Worm (Caenorhabditis elegans) whole organism, young adult: Measurements from ENCODE around the gene T25D3.4.
A peak's percentile ranks its signal among the peaks of the same experiment; 100 is the strongest.

Experiments
- B0035.1 ChIP-seq: sonication (generic microtip); optimal IDR thresholded peaks from 2 replicates; lab custom pipeline; 2016; ENCODE audit warnings: missing genetic modification characterization, mild to moderate bottlenecking, missing compliant biosample characterization, missing genotype, missing genetic modification reagents
- B0336.3 ChIP-seq: fragments of 200-800 bp; sonication (Bioruptor generic); IDR thresholded peaks from 2 replicates; pipeline ENCODE4 v1.3.6; 2022; ENCODE audit warnings: missing genetic modification characterization, missing compliant biosample characterization
- C06A6.2 ChIP-seq: fragments of 200-800 bp; sonication (Bioruptor generic); conservative IDR thresholded peaks from 2 replicates; pipeline ENCODE4 v1.3.6; 2022; ENCODE audit warnings: missing genetic modification characterization, missing compliant biosample characterization
- F22D6.2 ChIP-seq: sonication (generic microtip); optimal IDR thresholded peaks from 2 replicates; lab custom pipeline; 2016; ENCODE audit warnings: mild to moderate bottlenecking, missing genetic modification characterization, missing compliant biosample characterization
- F33H1.4 ChIP-seq: fragments of 200-800 bp; sonication (Bioruptor generic); IDR thresholded peaks from 2 replicates; pipeline ENCODE4 v1.3.6; 2022; ENCODE audit warnings: missing genetic modification reagents, missing genetic modification characterization, missing compliant biosample characterization
- F49E8.2 ChIP-seq: sonication (generic microtip); optimal IDR thresholded peaks from 3 replicates; lab custom pipeline; 2017; ENCODE audit warnings: missing genetic modification characterization, mild to moderate bottlenecking, missing compliant biosample characterization, antibody characterized with exemption, moderate library complexity; ENCODE audit not compliant: insufficient read depth
- F52B5.7 ChIP-seq: sonication (generic microtip); optimal IDR thresholded peaks from 2 replicates; lab custom pipeline; 2016; ENCODE audit warnings: mild to moderate bottlenecking, missing genetic modification characterization, missing compliant biosample characterization
- F57C9.4 ChIP-seq: sonication (generic microtip); optimal IDR thresholded peaks from 2 replicates; lab custom pipeline; 2017; ENCODE audit warnings: mild to moderate bottlenecking, missing genetic modification characterization, missing compliant biosample characterization
- Y79H2A.3 ChIP-seq: fragments of 200-800 bp; sonication (Bioruptor generic); conservative IDR thresholded peaks from 2 replicates; pipeline ENCODE4 v1.3.6; 2022; ENCODE audit warnings: missing genetic modification reagents, missing genetic modification characterization, missing compliant biosample characterization
- ZK185.1 ChIP-seq: sonication (generic microtip); optimal IDR thresholded peaks from 2 replicates; lab custom pipeline; 2016; ENCODE audit warnings: mild to moderate bottlenecking, missing genetic modification characterization, missing compliant biosample characterization; ENCODE audit not compliant: poor library complexity, severe bottlenecking
- attf-3 ChIP-seq: fragments of 200-800 bp; sonication (Bioruptor generic); conservative IDR thresholded peaks from 2 replicates; pipeline ENCODE4 v1.3.6; 2022; ENCODE audit warnings: missing genetic modification reagents, missing genetic modification characterization, missing compliant biosample characterization
- attf-5 ChIP-seq: fragments of 200-800 bp; sonication (Bioruptor generic); optimal IDR thresholded peaks from 2 replicates; lab custom pipeline; 2018; ENCODE audit warnings: mild to moderate bottlenecking, missing genetic modification characterization, missing compliant biosample characterization
- ccch-3 ChIP-seq: fragments of 200-800 bp; sonication (Bioruptor generic); optimal IDR thresholded peaks from 2 replicates; lab custom pipeline; 2018; ENCODE audit warnings: mild to moderate bottlenecking, missing genetic modification characterization, missing compliant biosample characterization
- cebp-1 ChIP-seq, 2 experiments: fragments of 200-800 bp in 1 of 2; sonication (Bioruptor generic) in 1 of 2; sonication (generic microtip) in 1 of 2; IDR thresholded peaks in 1 of 2; optimal IDR thresholded peaks in 1 of 2; 2 replicates each; pipeline versions ENCODE4 v1.3.6 to Lab custom; 2017 to 2022; ENCODE audit warnings: missing compliant biosample characterization in 2 of 2, missing genetic modification characterization in 2 of 2, mild to moderate bottlenecking in 1 of 2, missing genetic modification reagents in 1 of 2, moderate library complexity in 1 of 2
- ceh-100 ChIP-seq: fragments of 200-800 bp; sonication (Bioruptor generic); IDR thresholded peaks from 2 replicates; pipeline ENCODE4 v1.3.6; 2022; ENCODE audit warnings: missing genetic modification reagents, missing genetic modification characterization, missing compliant biosample characterization
- ceh-91 ChIP-seq: fragments of 200-800 bp; sonication (Bioruptor generic); IDR thresholded peaks from 2 replicates; pipeline ENCODE4 v1.3.6; 2022; ENCODE audit warnings: missing genetic modification reagents, missing genetic modification characterization, missing compliant biosample characterization
- chd-7 ChIP-seq: sonication (generic microtip); optimal IDR thresholded peaks from 2 replicates; lab custom pipeline; 2016; ENCODE audit warnings: mild to moderate bottlenecking, missing genetic modification characterization, moderate library complexity, missing compliant biosample characterization
- dox-1 ChIP-seq: fragments of 200-800 bp; sonication (Bioruptor generic); IDR thresholded peaks from 2 replicates; pipeline ENCODE4 v1.3.6; 2022; ENCODE audit warnings: missing genetic modification reagents, missing genetic modification characterization, missing compliant biosample characterization
- egl-18 ChIP-seq: fragments of 200-800 bp; sonication (Bioruptor generic); IDR thresholded peaks from 2 replicates; pipeline ENCODE4 v1.3.6; 2022; ENCODE audit warnings: missing genetic modification reagents, missing genetic modification characterization, missing compliant biosample characterization
- egrh-3 ChIP-seq: fragments of 200-800 bp; sonication (Bioruptor generic); IDR thresholded peaks from 2 replicates; pipeline ENCODE4 v1.3.6; 2022; ENCODE audit warnings: missing genetic modification reagents, missing genetic modification characterization, missing compliant biosample characterization
- ekl-4 ChIP-seq: fragments of 200-800 bp; sonication (Bioruptor generic); IDR thresholded peaks from 2 replicates; pipeline ENCODE4 v1.3.6; 2022; ENCODE audit warnings: missing genetic modification reagents, missing genetic modification characterization, missing compliant biosample characterization
- hrde-1 ChIP-seq: sonication (generic microtip); optimal IDR thresholded peaks from 2 replicates; lab custom pipeline; 2016; ENCODE audit warnings: missing genetic modification characterization, mild to moderate bottlenecking, missing compliant biosample characterization, moderate library complexity, missing genotype, missing genetic modification reagents, borderline replicate concordance
- let-526 ChIP-seq: fragments of 200-800 bp; sonication (Bioruptor generic); IDR thresholded peaks from 2 replicates; pipeline ENCODE4 v1.3.6; 2022; ENCODE audit warnings: missing genetic modification reagents, missing genetic modification characterization, missing compliant biosample characterization
- lin-40 ChIP-seq: sonication (generic microtip); optimal IDR thresholded peaks from 2 replicates; lab custom pipeline; 2016; ENCODE audit warnings: missing genetic modification characterization, mild to moderate bottlenecking, missing compliant biosample characterization, missing genotype, missing genetic modification reagents
- lir-1 ChIP-seq: fragments of 200-800 bp; sonication (Bioruptor generic); conservative IDR thresholded peaks from 2 replicates; pipeline ENCODE4 v1.3.6; 2022; ENCODE audit warnings: missing genetic modification reagents, missing genetic modification characterization, missing compliant biosample characterization
- lsl-1 ChIP-seq: fragments of 200-800 bp; sonication (Bioruptor generic); optimal IDR thresholded peaks from 2 replicates; lab custom pipeline; 2018; ENCODE audit warnings: mild to moderate bottlenecking, missing genetic modification characterization, moderate library complexity, missing compliant biosample characterization
- madf-3 ChIP-seq: fragments of 200-800 bp; sonication (Bioruptor generic); IDR thresholded peaks from 2 replicates; pipeline ENCODE4 v1.3.6; 2022; ENCODE audit warnings: missing genetic modification reagents, missing genetic modification characterization, missing compliant biosample characterization
- mcd-1 ChIP-seq: fragments of 200-800 bp; sonication (Bioruptor generic); IDR thresholded peaks from 2 replicates; pipeline ENCODE4 v1.3.6; 2022; ENCODE audit warnings: missing genetic modification reagents, missing genetic modification characterization, missing compliant biosample characterization
- mxl-1 ChIP-seq: sonication (generic microtip); optimal IDR thresholded peaks from 2 replicates; lab custom pipeline; 2016; ENCODE audit warnings: missing genetic modification characterization, missing compliant biosample characterization
- nfya-1 ChIP-seq: sonication (generic microtip); optimal IDR thresholded peaks from 2 replicates; lab custom pipeline; 2017; ENCODE audit warnings: antibody characterized with exemption, missing compliant biosample characterization, missing genetic modification characterization, borderline replicate concordance; ENCODE audit not compliant: insufficient read depth
- nfyb-1 ChIP-seq: fragments of 200-800 bp; sonication (Bioruptor generic); IDR thresholded peaks from 2 replicates; pipeline ENCODE4 v1.3.6; 2022; ENCODE audit warnings: missing genetic modification reagents, missing genetic modification characterization, missing compliant biosample characterization
- nhr-179 ChIP-seq: sonication (generic microtip); optimal IDR thresholded peaks from 2 replicates; lab custom pipeline; 2016; ENCODE audit warnings: mild to moderate bottlenecking, missing genetic modification characterization, missing compliant biosample characterization
- rec-8 ChIP-seq, 2 experiments: sonication (generic microtip); optimal IDR thresholded peaks; 2 replicates each; lab custom pipeline; 2016; ENCODE audit warnings: mild to moderate bottlenecking in 2 of 2, missing genetic modification characterization in 2 of 2, missing genetic modification reagents in 2 of 2, missing genotype in 2 of 2, missing biosample characterization in 1 of 2, missing compliant biosample characterization in 1 of 2, moderate library complexity in 1 of 2
- repo-1 ChIP-seq: sonication (generic microtip); optimal IDR thresholded peaks from 2 replicates; lab custom pipeline; 2017; ENCODE audit warnings: mild to moderate bottlenecking, missing genetic modification characterization, missing compliant biosample characterization
- sptf-2 ChIP-seq: fragments of 200-800 bp; sonication (Bioruptor generic); optimal IDR thresholded peaks from 2 replicates; lab custom pipeline; 2018; ENCODE audit warnings: mild to moderate bottlenecking, missing genetic modification characterization, missing compliant biosample characterization
- unc-62 ChIP-seq: fragments of 150-350 bp; optimal IDR thresholded peaks from 2 replicates; lab custom pipeline; 2014; ENCODE audit warnings: missing biosample characterization, missing genetic modification reagents, missing genetic modification characterization
- xnd-1 ChIP-seq: sonication (generic microtip); optimal IDR thresholded peaks from 2 replicates; lab custom pipeline; 2016; ENCODE audit warnings: missing genotype, missing genetic modification reagents, missing genetic modification characterization, missing compliant biosample characterization
- zfh-2 ChIP-seq: fragments of 200-800 bp; sonication (Bioruptor generic); conservative IDR thresholded peaks from 2 replicates; pipeline ENCODE4 v1.3.6; 2022; ENCODE audit warnings: missing genetic modification reagents, missing genetic modification characterization, missing compliant biosample characterization
- ztf-28 ChIP-seq: fragments of 200-800 bp; sonication (Bioruptor generic); IDR thresholded peaks from 2 replicates; pipeline ENCODE4 v1.3.6; 2022; ENCODE audit warnings: missing genetic modification reagents, missing genetic modification characterization, missing compliant biosample characterization
- ztf-3 ChIP-seq: fragments of 200-800 bp; sonication (Bioruptor generic); optimal IDR thresholded peaks from 2 replicates; lab custom pipeline; 2018; ENCODE audit warnings: mild to moderate bottlenecking, missing genetic modification characterization, missing compliant biosample characterization

T25D3.4 gene

ce11 chrII:146933-147332 is at the start of gene T25D3.4:
T25D3.4 (plus strand) TSS chrII:147233.
- TF ChIP-seq egrh-3 (no peak), ceh-100 (GFP tag; lab: Robert Waterston, UW) (peak; percentile 67)

DNA sequence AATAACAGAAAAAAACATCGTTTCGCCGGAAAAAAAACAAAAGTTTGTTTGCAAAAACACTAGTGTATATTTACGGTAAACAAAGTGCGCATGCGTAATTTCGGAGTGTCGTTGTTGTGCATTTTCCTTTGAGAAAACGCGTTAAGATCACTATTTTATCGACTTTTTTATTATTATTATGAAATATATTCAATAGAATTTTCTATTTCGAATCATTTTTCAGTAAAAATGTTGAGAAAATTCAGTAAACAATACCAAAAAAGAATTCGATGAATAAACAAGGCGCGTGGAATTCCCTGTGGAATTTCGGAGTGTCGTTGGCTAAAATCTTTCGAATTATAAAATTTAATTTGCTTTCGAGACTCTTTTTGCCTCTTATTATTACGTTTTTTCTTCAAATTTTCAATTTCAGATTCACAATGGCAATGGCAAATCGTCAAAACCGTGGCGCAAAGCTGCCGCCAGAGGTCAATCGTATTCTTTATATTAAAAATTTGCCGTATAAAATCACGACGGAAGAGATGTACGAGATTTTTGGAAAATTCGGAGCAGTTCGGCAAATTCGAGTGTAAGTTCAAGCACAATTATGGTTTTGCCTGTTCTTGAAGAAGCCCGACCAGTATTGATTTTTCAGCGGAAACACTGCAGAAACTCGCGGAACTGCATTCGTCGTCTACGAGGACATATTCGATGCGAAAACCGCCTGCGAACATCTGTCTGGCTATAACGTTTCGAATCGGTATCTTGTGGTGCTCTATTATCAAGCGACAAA is 48.9 kb upstream of the T25D3.4 start, which contains the start of the genes luc-7L3 and sftb-6:
Gene luc-7L3, minus strand, starts transcription at position 36 of the 772 bp plus-strand sequence.
Gene sftb-6, plus strand, starts transcription at position 413 of the 772 bp plus-strand sequence.
- TF ChIP-seq attf-3 (peak; percentile 98), lin-40 (tag; lab: Kevin White, UChicago) (peak; percentile 58), attf-5 (GFP tag; lab: Kevin White, UChicago) (peak; percentile 25), F22D6.2 (tag; lab: Kevin White, UChicago) (no peak)

- TF ChIP-seq mcd-1 (GFP tag; lab: Robert Waterston, UW) (peak; percentile 25; the same call in 1 of the 2 replicates), attf-3 (peak; percentile 70)
Observed at ce11 chrII:98894-99293, 48.1 kb upstream of the T25D3.4 start, which contains the start of gene C50D2.10. C50D2.10 (plus strand) TSS chrII:99138.

ce11 chrII:101176-101575 is 45.9 kb upstream of the T25D3.4 start:
- TF ChIP-seq nhr-179 (tag; lab: Kevin White, UChicago), result no peak
- TF ChIP-seq B0336.3 (GFP tag; lab: Robert Waterston, UW), result 0 out of 2 replicates have a peak, but pooled peaks have one; percentile 42
- no peak for TF ChIP-seq dox-1 (GFP tag; lab: Robert Waterston, UW)
- no peak for TF ChIP-seq let-526
- no peak for TF ChIP-seq nfyb-1 (GFP tag; lab: Robert Waterston, UW)
- no peak for TF ChIP-seq unc-62 (GFP tag; lab: Kevin White, UChicago)
- TF ChIP-seq cebp-1 (GFP tag; IDR thresholded peaks at IDR 0.05; lab: Robert Waterston, UW), result no peak
- TF ChIP-seq cebp-1 (tag; optimal IDR thresholded peaks at IDR 0.05; lab: Kevin White, UChicago), result no peak
- TF ChIP-seq F52B5.7 (tag; lab: Kevin White, UChicago), result peak; percentile 50
- no peak for TF ChIP-seq ztf-28 (GFP tag; lab: Robert Waterston, UW)
- no peak for TF ChIP-seq F49E8.2 (tag; lab: Kevin White, UChicago)
- TF ChIP-seq F57C9.4, result no peak
- no peak for TF ChIP-seq C06A6.2 (GFP tag; lab: Robert Waterston, UW)
- no peak for TF ChIP-seq F33H1.4
- no peak for TF ChIP-seq xnd-1
- TF ChIP-seq mxl-1 (tag; lab: Kevin White, UChicago), result no peak
- TF ChIP-seq rec-8 (tag; optimal IDR thresholded peaks at IDR 0.05; lab: Kevin White, UChicago), result no peak
- TF ChIP-seq sptf-2, result no peak
- no peak for TF ChIP-seq repo-1 (tag; lab: Kevin White, UChicago)
- TF ChIP-seq nfya-1 (tag; lab: Kevin White, UChicago), result no peak
- TF ChIP-seq lsl-1 (GFP tag; lab: Kevin White, UChicago), result no peak
- TF ChIP-seq ZK185.1 (tag; lab: Kevin White, UChicago), result no peak
- no peak for TF ChIP-seq ztf-3 (GFP tag; lab: Kevin White, UChicago)
- TF ChIP-seq ccch-3 (GFP tag; lab: Kevin White, UChicago), result no peak
- 0 out of 2 replicates have a peak, but pooled peaks have one; percentile 4 for TF ChIP-seq madf-3 (GFP tag; lab: Robert Waterston, UW)
- TF ChIP-seq ceh-91 (GFP tag; lab: Robert Waterston, UW), result 0 out of 2 replicates have a peak, but pooled peaks have one; percentile 29
- TF ChIP-seq lir-1 (GFP tag; lab: Robert Waterston, UW), result no peak
- peak; percentile 30 for TF ChIP-seq hrde-1 (tag; lab: Kevin White, UChicago)
- TF ChIP-seq B0035.1 (tag; lab: Kevin White, UChicago), result no peak
- peak; percentile 71 for TF ChIP-seq zfh-2 (GFP tag; lab: Robert Waterston, UW)
- TF ChIP-seq egl-18, result no peak
- TF ChIP-seq ekl-4 (GFP tag; lab: Robert Waterston, UW), result no peak
- TF ChIP-seq chd-7 (tag; lab: Kevin White, UChicago), result no peak
- no peak for TF ChIP-seq Y79H2A.3 (GFP tag; lab: Robert Waterston, UW)
